Fruit fly (Drosophila melanogaster) whole organism, embryonic: ENCODE results near the gene CG10576.
A peak's percentile ranks its signal among the peaks of the same experiment; 100 is the strongest.

Experiments
- Bteb2 ChIP-seq: fragments of 200-800 bp; sonication (Bioruptor generic); optimal IDR thresholded peaks from 2 replicates; lab custom pipeline; 2016; ENCODE audit warnings: missing biosample characterization, missing genetic modification characterization
- CG10959 ChIP-seq: fragments of 200-800 bp; sonication (Bioruptor generic); IDR thresholded peaks from 2 replicates; pipeline ENCODE4 v1.3.6; 2022; ENCODE audit warnings: missing biosample characterization, missing genetic modification characterization
- CG12769 ChIP-seq: fragments of 200-800 bp; sonication (Bioruptor generic); optimal IDR thresholded peaks from 2 replicates; lab custom pipeline; 2019; ENCODE audit warnings: missing biosample characterization, mild to moderate bottlenecking, missing genetic modification characterization, moderate library complexity
- CG12942 ChIP-seq: fragments of 200-800 bp; sonication (Bioruptor generic); optimal IDR thresholded peaks from 3 replicates; lab custom pipeline; 2016; ENCODE audit warnings: missing biosample characterization, missing genetic modification characterization
- CG13287 ChIP-seq: fragments of 200-800 bp; sonication (Bioruptor generic); IDR thresholded peaks from 2 replicates; pipeline ENCODE4 v1.3.6; 2022; ENCODE audit warnings: missing biosample characterization, missing genetic modification characterization; ENCODE audit not compliant: partially characterized antibody
- CG13424 ChIP-seq: fragments of 200-800 bp; sonication (Bioruptor generic); optimal IDR thresholded peaks from 2 replicates; lab custom pipeline; 2019; ENCODE audit warnings: missing biosample characterization, mild to moderate bottlenecking, missing genetic modification characterization, moderate library complexity
- CG15269 ChIP-seq: fragments of 200-800 bp; sonication (Bioruptor generic); optimal IDR thresholded peaks from 2 replicates; lab custom pipeline; 2018; ENCODE audit warnings: missing biosample characterization, mild to moderate bottlenecking, missing genetic modification characterization, moderate library complexity
- CG1529 ChIP-seq: fragments of 200-800 bp; sonication (Bioruptor generic); optimal IDR thresholded peaks from 3 replicates; lab custom pipeline; 2018; ENCODE audit warnings: missing biosample characterization, missing genetic modification characterization
- CG17361 ChIP-seq: fragments of 200-800 bp; sonication (Bioruptor generic); IDR thresholded peaks from 3 replicates; pipeline ENCODE4 v1.3.6; 2022; ENCODE audit warnings: missing biosample characterization, missing genetic modification characterization
- CG30403 ChIP-seq: fragments of 200-800 bp; sonication (Bioruptor generic); optimal IDR thresholded peaks from 3 replicates; lab custom pipeline; 2016; ENCODE audit warnings: missing biosample characterization, missing genetic modification characterization
- CG3163 ChIP-seq: fragments of 200-800 bp; sonication (Bioruptor generic); optimal IDR thresholded peaks from 3 replicates; lab custom pipeline; 2016; ENCODE audit warnings: missing biosample characterization, missing genetic modification characterization
- CG32532 ChIP-seq: fragments of 200-800 bp; sonication (Bioruptor generic); IDR thresholded peaks from 2 replicates; pipeline ENCODE4 v1.3.6; 2022; ENCODE audit warnings: missing biosample characterization, missing genetic modification characterization
- CG3281 ChIP-seq: fragments of 200-800 bp; sonication (Bioruptor generic); optimal IDR thresholded peaks from 3 replicates; lab custom pipeline; 2017; ENCODE audit warnings: missing biosample characterization, mild to moderate bottlenecking, missing genetic modification characterization
- CG4730 ChIP-seq: fragments of 200-800 bp; sonication (Bioruptor generic); IDR thresholded peaks from 2 replicates; pipeline ENCODE4 v1.3.6; 2022; ENCODE audit warnings: missing biosample characterization, missing genetic modification characterization
- CG6654 ChIP-seq: fragments of 200-800 bp; sonication (Bioruptor generic); optimal IDR thresholded peaks from 2 replicates; lab custom pipeline; 2017; ENCODE audit warnings: missing biosample characterization, mild to moderate bottlenecking, missing genetic modification characterization
- CG9437 ChIP-seq: fragments of 200-800 bp; sonication (Bioruptor generic); optimal IDR thresholded peaks from 2 replicates; lab custom pipeline; 2018; ENCODE audit warnings: missing biosample characterization, mild to moderate bottlenecking, missing genetic modification characterization
- CG9797 ChIP-seq: fragments of 200-800 bp; sonication (Bioruptor generic); optimal IDR thresholded peaks from 3 replicates; lab custom pipeline; 2018; ENCODE audit warnings: missing biosample characterization, mild to moderate bottlenecking, missing genetic modification characterization
- Doc2 ChIP-seq: fragments of 200-800 bp; sonication (Bioruptor generic); IDR thresholded peaks from 2 replicates; pipeline ENCODE4 v1.3.6; 2022; ENCODE audit warnings: missing biosample characterization, missing genetic modification characterization
- Drgx ChIP-seq: fragments of 200-800 bp; sonication (Bioruptor generic); IDR thresholded peaks from 2 replicates; pipeline ENCODE4 v1.3.6; 2022; ENCODE audit warnings: missing biosample characterization, missing genetic modification characterization
- E2f2 ChIP-seq: fragments of 200-800 bp; sonication (Bioruptor generic); IDR thresholded peaks from 2 replicates; pipeline ENCODE4 v1.3.6; 2022; ENCODE audit warnings: missing biosample characterization, missing genetic modification characterization
- GATAe ChIP-seq: fragments of 200-800 bp; sonication (Bioruptor generic); conservative IDR thresholded peaks from 2 replicates; pipeline ENCODE4 v1.3.6; 2022; ENCODE audit warnings: missing biosample characterization, missing genetic modification characterization
- HLH3B ChIP-seq: fragments of 200-800 bp; sonication (Bioruptor generic); IDR thresholded peaks from 2 replicates; pipeline ENCODE4 v1.3.6; 2022; ENCODE audit warnings: missing biosample characterization, missing genetic modification characterization
- Hand ChIP-seq: fragments of 200-800 bp; sonication (Bioruptor generic); optimal IDR thresholded peaks from 2 replicates; lab custom pipeline; 2017; ENCODE audit warnings: mild to moderate bottlenecking, missing biosample characterization, missing genetic modification reagents, missing genetic modification characterization
- Hr78 ChIP-seq, 2 experiments: fragments of 200-800 bp in 1 of 2; fragments of >200 bp in 1 of 2; sonication (Bioruptor generic) in 1 of 2; optimal IDR thresholded peaks; 2 replicates each; lab custom pipeline; 2017 to 2019; ENCODE audit warnings: missing biosample characterization in 2 of 2, missing genetic modification characterization in 2 of 2, mild to moderate bottlenecking in 1 of 2, moderate library complexity in 1 of 2
- Hsf ChIP-seq: fragments of 200-800 bp; sonication (Bioruptor generic); optimal IDR thresholded peaks from 3 replicates; lab custom pipeline; 2016; ENCODE audit warnings: missing biosample characterization, missing genetic modification characterization
- Rfx ChIP-seq: fragments of 200-800 bp; sonication (Bioruptor generic); IDR thresholded peaks from 2 replicates; pipeline ENCODE4 v1.3.6; 2022; ENCODE audit warnings: missing biosample characterization, missing genetic modification characterization
- Sry-δ ChIP-seq: fragments of 200-800 bp; sonication (Bioruptor generic); optimal IDR thresholded peaks from 2 replicates; lab custom pipeline; 2016; ENCODE audit warnings: missing biosample characterization, missing genetic modification characterization
- bigmax ChIP-seq: fragments of 200-800 bp; sonication (Bioruptor generic); optimal IDR thresholded peaks from 2 replicates; lab custom pipeline; 2018; ENCODE audit warnings: missing biosample characterization, mild to moderate bottlenecking, missing genetic modification characterization
- cad ChIP-seq: fragments of >200 bp; optimal IDR thresholded peaks from 2 replicates; lab custom pipeline; 2017; ENCODE audit warnings: missing biosample characterization, missing genetic modification characterization
- chinmo ChIP-seq: fragments of 200-800 bp; sonication (Bioruptor generic); IDR thresholded peaks from 4 replicates; pipeline ENCODE4 v1.3.6; 2022; ENCODE audit warnings: missing biosample characterization, missing genetic modification characterization; ENCODE audit not compliant: partially characterized antibody
- fd102C ChIP-seq: fragments of 200-800 bp; sonication (Bioruptor generic); optimal IDR thresholded peaks from 2 replicates; lab custom pipeline; 2018; ENCODE audit warnings: missing biosample characterization, mild to moderate bottlenecking, missing genetic modification characterization, moderate library complexity
- ftz-f1 ChIP-seq: fragments of 200-800 bp; sonication (Bioruptor generic); optimal IDR thresholded peaks from 2 replicates; lab custom pipeline; 2016; ENCODE audit warnings: missing biosample characterization, missing genetic modification characterization
- gcm ChIP-seq: fragments of 200-800 bp; sonication (Bioruptor generic); optimal IDR thresholded peaks from 2 replicates; lab custom pipeline; 2019; ENCODE audit warnings: missing biosample characterization, mild to moderate bottlenecking, missing genetic modification characterization, moderate library complexity
- gsb ChIP-seq: fragments of 200-800 bp; sonication (Bioruptor generic); IDR thresholded peaks from 2 replicates; pipeline ENCODE4 v1.3.6; 2022; ENCODE audit warnings: missing biosample characterization, missing genetic modification characterization
- ken ChIP-seq: fragments of 200-800 bp; sonication (Bioruptor generic); IDR thresholded peaks from 3 replicates; pipeline ENCODE4 v1.3.6; 2022; ENCODE audit warnings: missing biosample characterization, missing genetic modification characterization
- knrl ChIP-seq: fragments of 200-800 bp; sonication (Bioruptor generic); IDR thresholded peaks from 3 replicates; pipeline ENCODE4 v1.3.6; 2022; ENCODE audit warnings: missing biosample characterization, missing genetic modification characterization; ENCODE audit not compliant: partially characterized antibody
- nmo ChIP-seq: fragments of 200-800 bp; sonication (Bioruptor generic); optimal IDR thresholded peaks from 2 replicates; lab custom pipeline; 2018; ENCODE audit warnings: missing biosample characterization, mild to moderate bottlenecking, missing genetic modification characterization, moderate library complexity
- nom ChIP-seq: fragments of 200-800 bp; sonication (Bioruptor generic); optimal IDR thresholded peaks from 2 replicates; lab custom pipeline; 2017; ENCODE audit warnings: missing biosample characterization, missing genetic modification characterization, mild to moderate bottlenecking, moderate library complexity, missing genetic modification reagents
- oc ChIP-seq: fragments of 200-800 bp; sonication (Bioruptor generic); optimal IDR thresholded peaks from 2 replicates; lab custom pipeline; 2018; ENCODE audit warnings: missing biosample characterization, mild to moderate bottlenecking, missing genetic modification characterization, moderate library complexity
- pho ChIP-seq: fragments of 200-800 bp; sonication (Bioruptor generic); optimal IDR thresholded peaks from 2 replicates; lab custom pipeline; 2016; ENCODE audit warnings: missing biosample characterization, missing genetic modification characterization
- pros ChIP-seq: fragments of 200-800 bp; sonication (Bioruptor generic); optimal IDR thresholded peaks from 3 replicates; lab custom pipeline; 2019; ENCODE audit warnings: missing biosample characterization, mild to moderate bottlenecking, missing genetic modification characterization, moderate library complexity
- rib ChIP-seq: fragments of 200-800 bp; sonication (Bioruptor generic); IDR thresholded peaks from 2 replicates; pipeline ENCODE4 v1.3.6; 2022; ENCODE audit warnings: missing biosample characterization, missing genetic modification characterization
- so ChIP-seq: fragments of 200-800 bp; sonication (Bioruptor generic); IDR thresholded peaks from 3 replicates; pipeline ENCODE4 v1.3.6; 2022; ENCODE audit warnings: missing biosample characterization, missing genetic modification characterization
- sqz ChIP-seq: fragments of 200-800 bp; sonication (Bioruptor generic); optimal IDR thresholded peaks from 3 replicates; lab custom pipeline; 2018; ENCODE audit warnings: missing biosample characterization, mild to moderate bottlenecking, missing genetic modification characterization
- stc ChIP-seq: fragments of 200-800 bp; sonication (Bioruptor generic); IDR thresholded peaks from 2 replicates; pipeline ENCODE4 v1.3.6; 2022; ENCODE audit warnings: missing biosample characterization, missing genetic modification characterization
- tna ChIP-seq: fragments of 200-800 bp; sonication (Bioruptor generic); IDR thresholded peaks from 2 replicates; pipeline ENCODE4 v1.3.6; 2022; ENCODE audit warnings: missing biosample characterization, missing genetic modification characterization; ENCODE audit not compliant: partially characterized antibody
- tup ChIP-seq: fragments of 200-800 bp; sonication (Bioruptor generic); optimal IDR thresholded peaks from 2 replicates; lab custom pipeline; 2016; ENCODE audit warnings: missing biosample characterization, mild to moderate bottlenecking, missing genetic modification characterization, moderate library complexity
- vfl ChIP-seq: fragments of 200-800 bp; sonication (Bioruptor generic); optimal IDR thresholded peaks from 2 replicates; lab custom pipeline; 2016; ENCODE audit warnings: missing biosample characterization, missing genetic modification characterization
- vvl ChIP-seq: fragments of 200-800 bp; sonication (Bioruptor generic); IDR thresholded peaks from 2 replicates; pipeline ENCODE4 v1.3.6; 2022; ENCODE audit warnings: missing biosample characterization, missing genetic modification characterization
- yki ChIP-seq: fragments of >200 bp; optimal IDR thresholded peaks from 3 replicates; lab custom pipeline; 2018
- z ChIP-seq: fragments of 200-800 bp; sonication (Bioruptor generic); IDR thresholded peaks from 3 replicates; pipeline ENCODE4 v1.3.6; 2022; ENCODE audit warnings: missing biosample characterization, missing genetic modification characterization

The CG10576 gene

dm6 chr3L:5802063-5802531 is 36.6 kb upstream of the CG10576 start:
- no peak for TF ChIP-seq CG1529
- TF ChIP-seq pho = no peak
- TF ChIP-seq stc (GFP tag; lab: Robert Waterston, UW) = 0 out of 2 replicates have a peak, but pooled peaks have one; percentile 6
- no peak for TF ChIP-seq HLH3B (GFP tag; lab: Robert Waterston, UW)
- TF ChIP-seq CG30403 = no peak
- TF ChIP-seq CG10959 (GFP tag; lab: Robert Waterston, UW) = 0 out of 2 replicates have a peak, but pooled peaks have one; percentile 17
- peak; percentile 49 for TF ChIP-seq ftz-f1
- TF ChIP-seq CG3163 = no peak
- no peak for TF ChIP-seq Sry-δ (GFP tag; lab: Kevin White, UChicago)
- 0 out of 4 replicates have a peak, but pooled peaks have one; percentile 58 for TF ChIP-seq chinmo (GFP tag; lab: Robert Waterston, UW)
- TF ChIP-seq Doc2 (GFP tag; lab: Robert Waterston, UW) = no peak
- TF ChIP-seq vvl (GFP tag; lab: Robert Waterston, UW) = peak; percentile 35; the same call in 1 of the 2 replicates
- 0 out of 2 replicates have a peak, but pooled peaks have one; percentile 34 for TF ChIP-seq Drgx (GFP tag; lab: Robert Waterston, UW)
- TF ChIP-seq gcm (GFP tag; lab: Kevin White, UChicago) = no peak
- TF ChIP-seq Hr78 (GFP tag; optimal IDR thresholded peaks at IDR 0.05; lab: Kevin White, UChicago) = peak in 1 of 2 experiments; percentile 22
- TF ChIP-seq fd102C (GFP tag; lab: Kevin White, UChicago) = no peak
- TF ChIP-seq CG9797 (GFP tag; lab: Kevin White, UChicago) = no peak
- TF ChIP-seq CG12769 (tag; lab: Kevin White, UChicago) = peak; percentile 17
- TF ChIP-seq CG12942 (GFP tag; lab: Kevin White, UChicago) = no peak
- TF ChIP-seq Hsf (GFP tag; lab: Kevin White, UChicago) = no peak
- no peak for TF ChIP-seq CG3281 (GFP tag; lab: Kevin White, UChicago)
- TF ChIP-seq nmo (GFP tag; lab: Kevin White, UChicago) = no peak
- no peak for TF ChIP-seq sqz
- peak; percentile 70 for TF ChIP-seq z (GFP tag; lab: Robert Waterston, UW)
- no peak for TF ChIP-seq Rfx
- no peak for TF ChIP-seq Bteb2 (GFP tag; lab: Kevin White, UChicago)
- peak; percentile 11 for TF ChIP-seq nom (GFP tag; lab: Kevin White, UChicago)
- no peak for TF ChIP-seq bigmax (GFP tag; lab: Kevin White, UChicago)
- no peak for TF ChIP-seq pros (GFP tag; lab: Kevin White, UChicago)
- peak; percentile 62 for TF ChIP-seq oc
- no peak for TF ChIP-seq gsb (GFP tag; lab: Robert Waterston, UW)
- TF ChIP-seq CG9437 (GFP tag; lab: Kevin White, UChicago) = no peak
- no peak for TF ChIP-seq CG13424 (tag; lab: Kevin White, UChicago)
- no peak for TF ChIP-seq vfl (GFP tag; lab: Kevin White, UChicago)
- peak; percentile 19 for TF ChIP-seq CG15269 (tag; lab: Kevin White, UChicago)
- TF ChIP-seq ken (GFP tag; lab: Robert Waterston, UW) = no peak
- no peak for TF ChIP-seq rib
- no peak for TF ChIP-seq yki (lab: Kevin White, UChicago)
- TF ChIP-seq, all 482 proteins: peak for 12

dm6 chr3L:5797274-5797673 is 31.8 kb upstream of the CG10576 start:
- TF ChIP-seq CG17361 (GFP tag; lab: Robert Waterston, UW) (no peak), Hand (GFP tag; lab: Kevin White, UChicago) (no peak), CG32532 (peak; percentile 23; the same call in 1 of the 2 replicates), GATAe (GFP tag; lab: Robert Waterston, UW) (no peak), tup (GFP tag; lab: Kevin White, UChicago) (no peak), cad (peak; percentile 70), E2f2 (GFP tag; lab: Robert Waterston, UW) (0 out of 2 replicates have a peak, but pooled peaks have one; percentile 6), CG4730 (GFP tag; lab: Robert Waterston, UW) (no peak), CG6654 (GFP tag; lab: Kevin White, UChicago) (peak; percentile 98), CG13287 (GFP tag; lab: Robert Waterston, UW) (peak; percentile 31; the same call in 1 of the 2 replicates), knrl (GFP tag; lab: Robert Waterston, UW) (0 out of 3 replicates have a peak, but pooled peaks have one; percentile 21), fd102C (GFP tag; lab: Kevin White, UChicago) (no peak), gcm (GFP tag; lab: Kevin White, UChicago) (peak; percentile 34), so (no peak), tna (peak; percentile 29; the same call in 1 of the 2 replicates)
